Worm (Caenorhabditis elegans) whole organism, L2 larva: ENCODE measurements around the gene pho-7.

Experiments used
- C34F6.9 ChIP-seq: fragments of 150-350 bp; optimal IDR thresholded peaks from 2 replicates; lab custom pipeline; 2014; ENCODE audit warnings: missing biosample characterization, missing genetic modification characterization
- F13H6.1 ChIP-seq: sonication (generic microtip); optimal IDR thresholded peaks from 2 replicates; lab custom pipeline; 2016; ENCODE audit warnings: missing genetic modification characterization, missing compliant biosample characterization
- R02D3.7 ChIP-seq: fragments of 150-350 bp; optimal IDR thresholded peaks from 2 replicates; lab custom pipeline; 2014; ENCODE audit warnings: missing biosample characterization, missing genetic modification characterization
- ZK546.5 ChIP-seq: sonication (generic microtip); optimal IDR thresholded peaks from 2 replicates; lab custom pipeline; 2017; ENCODE audit warnings: missing biosample characterization, missing genetic modification characterization
- alr-1 ChIP-seq: fragments of 150-350 bp; optimal IDR thresholded peaks from 2 replicates; lab custom pipeline; 2014; ENCODE audit warnings: missing biosample characterization, missing genetic modification characterization
- ama-1 ChIP-seq: fragments of 150-350 bp; optimal IDR thresholded peaks from 2 replicates; lab custom pipeline; 2018; ENCODE audit warnings: inconsistent platforms
- ceh-82 ChIP-seq: fragments of 150-350 bp; optimal IDR thresholded peaks from 2 replicates; lab custom pipeline; 2014; ENCODE audit warnings: missing biosample characterization, missing genetic modification characterization
- egl-27 ChIP-seq: sonication (generic microtip); optimal IDR thresholded peaks from 3 replicates; lab custom pipeline; 2017; ENCODE audit warnings: missing biosample characterization, missing genetic modification reagents, missing genetic modification characterization
- elt-3 ChIP-seq: sonication (generic microtip); optimal IDR thresholded peaks from 2 replicates; lab custom pipeline; 2017; ENCODE audit warnings: missing biosample characterization, missing genetic modification characterization
- fos-1 ChIP-seq: fragments of 150-350 bp; optimal IDR thresholded peaks from 2 replicates; lab custom pipeline; 2014; ENCODE audit warnings: missing biosample characterization, missing genetic modification characterization
- lin-11 ChIP-seq: fragments of 150-350 bp; sonication (generic microtip); optimal IDR thresholded peaks from 2 replicates; lab custom pipeline; 2014; ENCODE audit warnings: missing biosample characterization, missing genetic modification characterization, inconsistent platforms, mixed read lengths
- lin-13 ChIP-seq: fragments of 150-350 bp; optimal IDR thresholded peaks from 2 replicates; lab custom pipeline; 2014; ENCODE audit warnings: missing biosample characterization, missing genetic modification reagents, missing genetic modification characterization
- lin-39 ChIP-seq: fragments of 150-350 bp; optimal IDR thresholded peaks from 2 replicates; lab custom pipeline; 2014; ENCODE audit warnings: missing biosample characterization, missing genetic modification reagents, missing genetic modification characterization
- lsy-2 ChIP-seq, 2 experiments: fragments of 150-350 bp in 1 of 2; sonication (generic microtip) in 1 of 2; optimal IDR thresholded peaks; 2 replicates each; lab custom pipeline; 2014 to 2017; ENCODE audit warnings: missing biosample characterization in 2 of 2, missing genetic modification characterization in 2 of 2
- mab-5 ChIP-seq: fragments of 150-350 bp; optimal IDR thresholded peaks from 2 replicates; lab custom pipeline; 2014; ENCODE audit warnings: missing biosample characterization, missing genetic modification characterization
- mdl-1 ChIP-seq, 2 experiments: fragments of 150-350 bp in 1 of 2; sonication (generic microtip) in 1 of 2; optimal IDR thresholded peaks; 2 replicates each; lab custom pipeline; 2017; ENCODE audit warnings: missing biosample characterization in 2 of 2, missing genetic modification characterization in 2 of 2
- nhr-129 ChIP-seq: fragments of 150-350 bp; optimal IDR thresholded peaks from 2 replicates; lab custom pipeline; 2014; ENCODE audit warnings: missing biosample characterization, missing genetic modification characterization
- nhr-21 ChIP-seq: fragments of 150-350 bp; optimal IDR thresholded peaks from 2 replicates; lab custom pipeline; 2014; ENCODE audit warnings: missing biosample characterization, missing genetic modification characterization
- nhr-23 ChIP-seq: fragments of 150-350 bp; optimal IDR thresholded peaks from 2 replicates; lab custom pipeline; 2014; ENCODE audit warnings: missing biosample characterization, missing genetic modification reagents, missing genetic modification characterization
- nhr-237 ChIP-seq: fragments of 150-350 bp; optimal IDR thresholded peaks from 2 replicates; lab custom pipeline; 2014; ENCODE audit warnings: missing biosample characterization, missing genetic modification characterization
- nhr-25 ChIP-seq: fragments of 150-350 bp; sonication (generic microtip); optimal IDR thresholded peaks from 3 replicates; lab custom pipeline; 2014; ENCODE audit warnings: missing biosample characterization, missing genetic modification characterization
- nhr-6 ChIP-seq: fragments of 150-350 bp; optimal IDR thresholded peaks from 2 replicates; lab custom pipeline; 2014; ENCODE audit warnings: missing biosample characterization, missing genetic modification characterization
- nhr-77 ChIP-seq: fragments of 150-350 bp; optimal IDR thresholded peaks from 2 replicates; lab custom pipeline; 2014; ENCODE audit warnings: missing biosample characterization, missing genetic modification characterization
- sem-4 ChIP-seq: fragments of 150-350 bp; optimal IDR thresholded peaks from 2 replicates; lab custom pipeline; 2014; ENCODE audit warnings: missing biosample characterization, missing genetic modification reagents, missing genetic modification characterization
- skn-1 ChIP-seq: sonication (generic microtip); optimal IDR thresholded peaks from 2 replicates; lab custom pipeline; 2017; ENCODE audit warnings: missing biosample characterization, missing genetic modification characterization
- sma-3 ChIP-seq: sonication (generic microtip); optimal IDR thresholded peaks from 2 replicates; lab custom pipeline; 2016; ENCODE audit warnings: missing genetic modification reagents, missing genetic modification characterization, missing compliant biosample characterization
- sma-9 ChIP-seq, 2 experiments: fragments of 150-350 bp in 1 of 2; sonication (generic microtip) in 1 of 2; optimal IDR thresholded peaks; 2 replicates each; lab custom pipeline; 2014 to 2016; ENCODE audit warnings: missing genetic modification characterization in 2 of 2, mild to moderate bottlenecking in 1 of 2, missing biosample characterization in 1 of 2, missing compliant biosample characterization in 1 of 2, missing genetic modification reagents in 1 of 2, moderate library complexity in 1 of 2
- snpc-4 ChIP-seq: fragments of 150-350 bp; optimal IDR thresholded peaks from 2 replicates; lab custom pipeline; 2014; ENCODE audit warnings: missing biosample characterization, missing genetic modification characterization
- unc-55 ChIP-seq: fragments of 150-350 bp; sonication (generic microtip); optimal IDR thresholded peaks from 3 replicates; lab custom pipeline; 2014; ENCODE audit warnings: missing biosample characterization, missing genetic modification reagents, missing genetic modification characterization
- unc-62 ChIP-seq: fragments of 150-350 bp; optimal IDR thresholded peaks from 2 replicates; lab custom pipeline; 2014; ENCODE audit warnings: missing biosample characterization, missing genetic modification reagents, missing genetic modification characterization
- ztf-4 ChIP-seq: fragments of 150-350 bp; optimal IDR thresholded peaks from 2 replicates; lab custom pipeline; 2014; ENCODE audit warnings: missing biosample characterization, missing genetic modification characterization

Gene pho-7

DNA sequence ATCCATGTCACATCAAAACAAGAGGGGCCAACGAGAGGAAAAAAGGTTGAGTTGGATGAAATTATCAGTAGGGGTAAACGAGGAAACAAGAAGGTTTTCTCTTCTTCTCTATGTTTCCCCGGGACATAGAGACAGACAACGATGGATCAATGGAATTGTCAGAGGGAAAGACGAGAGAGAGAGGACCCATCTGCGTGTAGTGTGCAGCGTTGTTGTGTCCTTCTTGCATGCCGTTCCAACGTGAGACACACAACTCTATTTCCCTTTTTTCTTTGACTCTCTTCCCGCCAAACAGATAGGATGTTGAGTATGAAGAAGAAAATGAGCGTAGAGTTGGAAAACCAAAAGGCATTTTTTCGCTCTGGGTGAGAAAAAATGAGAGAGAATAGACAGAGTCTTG lies 40.2 kb downstream of the pho-7 start (continued):
- peak; percentile 83 for TF ChIP-seq unc-55 (GFP tag; lab: Kevin White, UChicago)
- no peak for TF ChIP-seq R02D3.7 (tag; lab: Kevin White, UChicago)

DNA sequence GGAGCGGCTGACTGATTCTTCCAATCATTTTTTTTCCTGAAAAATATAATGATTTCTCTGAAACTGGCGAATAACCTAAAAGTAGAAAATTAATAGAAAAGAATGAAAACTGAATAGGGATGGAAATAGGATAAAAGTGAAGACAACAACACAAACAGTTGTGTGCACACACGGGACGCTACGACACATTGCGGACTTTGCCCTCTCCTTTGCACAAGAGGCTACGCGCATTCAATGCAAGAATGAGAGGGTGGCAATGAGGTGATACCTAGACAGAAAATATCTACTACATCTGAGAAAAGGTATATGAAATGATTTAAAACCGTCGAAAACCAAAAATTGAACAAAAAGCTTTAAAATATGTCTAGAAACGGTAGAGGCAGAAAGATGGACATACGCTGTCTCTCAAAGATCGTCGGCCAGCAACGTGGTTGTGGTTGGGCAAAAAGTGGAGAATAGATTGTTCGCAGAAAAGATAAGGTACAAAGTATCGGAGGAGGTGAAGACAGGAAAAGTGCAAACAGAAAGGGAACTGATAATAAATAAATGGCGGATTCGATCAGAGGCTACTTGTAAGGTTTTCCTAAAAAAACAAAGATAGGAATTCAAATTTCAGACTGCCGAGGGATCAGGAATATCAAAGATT lies 41.0 kb downstream of the pho-7 start, which contains the start of gene suca-1:
suca-1 (minus strand) TSS at position 36 of the 646 bp plus-strand sequence.
- TF ChIP-seq fos-1: peak; percentile 53
- TF ChIP-seq lin-13 (GFP tag; lab: Kevin White, UChicago): peak; percentile 4
- no peak for TF ChIP-seq nhr-237 (tag; lab: Kevin White, UChicago)
- TF ChIP-seq sma-9 (GFP tag; optimal IDR thresholded peaks at IDR 0.05; lab: Kevin White, UChicago): peak; percentile 45
- TF ChIP-seq sma-9 (tag; optimal IDR thresholded peaks at IDR 0.05; lab: Kevin White, UChicago): no peak
- TF ChIP-seq lin-11 (tag; lab: Kevin White, UChicago): peak; percentile 37
- TF ChIP-seq unc-62 (GFP tag; lab: Kevin White, UChicago): no peak
- TF ChIP-seq sem-4: peak; percentile 3
- TF ChIP-seq lsy-2 (tag; optimal IDR thresholded peaks at IDR 0.05; lab: Kevin White, UChicago): peak in 1 of 2 experiments; percentile 47
- TF ChIP-seq nhr-129 (tag; lab: Kevin White, UChicago): peak; percentile 72
- TF ChIP-seq nhr-25 (tag; lab: Kevin White, UChicago): peak; percentile 38
- peak; percentile 19 for TF ChIP-seq sma-3 (GFP tag; lab: Kevin White, UChicago)
- TF ChIP-seq C34F6.9: peak; percentile 35
- no peak for TF ChIP-seq ztf-4 (tag; lab: Kevin White, UChicago)
- peak; percentile 45 for TF ChIP-seq F13H6.1 (tag; lab: Kevin White, UChicago)

DNA sequence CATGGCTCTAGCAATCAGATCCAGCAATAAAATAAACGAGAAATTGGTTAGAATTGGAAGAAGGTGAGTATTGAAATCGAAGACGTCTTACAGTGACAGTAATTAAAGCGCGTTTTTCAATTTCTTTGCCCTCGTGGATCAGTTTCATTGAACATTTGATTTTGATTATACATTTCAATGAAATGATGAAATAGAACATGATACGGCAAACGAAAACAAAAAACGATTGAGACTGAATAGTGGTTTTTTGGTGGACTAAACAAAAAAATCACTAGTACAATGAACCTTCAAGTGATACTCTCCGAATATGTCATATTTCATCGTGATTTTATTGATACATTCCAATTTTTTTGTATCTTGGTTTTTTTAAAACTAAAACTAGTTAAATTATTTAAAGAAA lies 44.7 kb downstream of the pho-7 start, which contains the start of gene haly-1:
haly-1 (minus strand) TSS at position 101 of the 400 bp plus-strand sequence.
- TF ChIP-seq ama-1 (lab: Kevin White, UChicago) (no peak), nhr-237 (tag; lab: Kevin White, UChicago) (no peak), unc-62 (GFP tag; lab: Kevin White, UChicago) (no peak), lin-11 (tag; lab: Kevin White, UChicago) (no peak), mab-5 (tag; lab: Kevin White, UChicago) (no peak), lin-13 (GFP tag; lab: Kevin White, UChicago) (no peak), sem-4 (no peak), ZK546.5 (tag; lab: Kevin White, UChicago) (no peak)

DNA sequence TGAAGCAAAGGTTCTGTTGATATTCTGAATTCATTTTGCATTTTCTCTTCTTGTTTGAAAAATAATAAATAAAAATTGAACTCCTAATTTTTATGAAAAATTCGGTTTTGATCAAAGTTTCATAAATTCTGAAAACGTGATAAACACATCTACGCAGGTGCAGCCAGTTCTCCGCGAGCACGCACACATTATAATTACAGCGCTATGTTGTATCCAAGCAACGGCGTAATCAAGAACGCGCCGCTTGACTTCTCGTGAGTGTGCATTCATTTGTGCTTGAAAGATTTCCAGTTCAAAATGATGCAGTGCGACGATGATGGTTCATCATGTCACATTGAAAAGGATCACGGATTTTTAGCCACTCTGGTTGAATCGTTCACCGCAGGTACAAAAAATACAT lies 49.3 kb downstream of the pho-7 start, which contains the start of gene F47B10.3:
F47B10.3 (plus strand) TSS at position 301 of the 400 bp plus-strand sequence.
- TF ChIP-seq fos-1: no peak
- no peak for TF ChIP-seq nhr-21 (tag; lab: Kevin White, UChicago)

DNA sequence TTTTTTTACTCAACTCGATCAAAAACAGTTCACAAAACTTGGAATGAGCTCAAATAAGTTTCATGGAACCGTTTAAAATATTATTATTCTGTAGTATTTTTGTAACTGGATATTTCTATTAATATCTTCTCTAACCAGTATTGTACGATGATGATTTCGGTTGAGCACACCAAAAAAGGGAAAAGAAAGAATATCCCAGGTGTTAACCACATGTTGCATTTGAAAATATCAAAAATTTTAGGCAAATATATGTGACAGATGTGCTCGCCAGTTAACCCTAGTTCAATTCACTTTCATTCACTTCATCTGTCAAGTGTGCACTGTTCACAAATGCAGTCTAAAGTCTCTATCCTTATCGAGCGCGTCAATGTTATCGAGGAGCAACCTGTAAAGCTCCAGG lies 50.2 kb downstream of the pho-7 start, which contains the start of gene F47B10.4:
F47B10.4 (plus strand) TSS at position 301 of the 400 bp plus-strand sequence.
- TF ChIP-seq nhr-23 (no peak), mdl-1 (tag; optimal IDR thresholded peaks at IDR 0.05; lab: Kevin White, UChicago) (no peak), alr-1 (no peak), snpc-4 (tag; lab: Kevin White, UChicago) (no peak), ZK546.5 (tag; lab: Kevin White, UChicago) (no peak), elt-3 (tag; lab: Kevin White, UChicago) (no peak), nhr-6 (no peak), skn-1 (tag; lab: Kevin White, UChicago) (no peak), ztf-4 (tag; lab: Kevin White, UChicago) (no peak), nhr-237 (tag; lab: Kevin White, UChicago) (no peak), ceh-82 (tag; lab: Kevin White, UChicago) (no peak), nhr-25 (tag; lab: Kevin White, UChicago) (no peak), nhr-77 (no peak)

DNA sequence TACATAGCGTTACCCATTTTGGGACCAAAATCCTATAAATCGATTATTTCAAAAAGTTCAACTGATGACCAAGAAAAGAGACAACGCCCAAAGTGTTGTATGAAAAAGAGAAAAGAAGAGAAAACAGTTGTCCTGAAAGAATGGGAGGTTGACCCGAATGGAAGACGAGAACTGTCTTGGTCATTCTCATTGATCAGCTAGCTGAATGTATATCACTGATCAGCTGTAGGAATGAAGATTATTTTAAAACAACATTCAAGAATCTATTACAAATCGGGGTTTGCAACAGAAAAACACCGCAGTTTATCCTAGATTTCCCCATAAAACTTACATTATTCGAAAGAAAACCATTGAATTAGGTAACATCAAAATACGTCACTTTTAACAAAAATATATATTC lies 50.7 kb downstream of the pho-7 start, which contains the start of gene F47B10.5:
F47B10.5 (minus strand) TSS at position 101 of the 400 bp plus-strand sequence.
- no peak for TF ChIP-seq lin-39 (tag; lab: Kevin White, UChicago)
- TF ChIP-seq nhr-237 (tag; lab: Kevin White, UChicago): no peak
- no peak for TF ChIP-seq lsy-2 (tag; optimal IDR thresholded peaks at IDR 0.05; lab: Kevin White, UChicago)
- TF ChIP-seq lin-13 (GFP tag; lab: Kevin White, UChicago): no peak
- no peak for TF ChIP-seq lin-11 (tag; lab: Kevin White, UChicago)
- TF ChIP-seq nhr-23: no peak
- no peak for TF ChIP-seq nhr-25 (tag; lab: Kevin White, UChicago)
- no peak for TF ChIP-seq skn-1 (tag; lab: Kevin White, UChicago)
- no peak for TF ChIP-seq nhr-77
- no peak for TF ChIP-seq egl-27 (tag; lab: Kevin White, UChicago)
- TF ChIP-seq elt-3 (tag; lab: Kevin White, UChicago): no peak
